Worm (Caenorhabditis elegans) whole organism, young adult: ENCODE measurements around the gene swm-1.

Experiments
- B0019.2 ChIP-seq: fragments of 200-800 bp; sonication (Bioruptor generic); conservative IDR thresholded peaks from 2 replicates; pipeline ENCODE4 v1.3.6; 2022; ENCODE audit warnings: missing genetic modification reagents, missing genetic modification characterization, missing compliant biosample characterization
- B0336.3 ChIP-seq: fragments of 200-800 bp; sonication (Bioruptor generic); IDR thresholded peaks from 2 replicates; pipeline ENCODE4 v1.3.6; 2022; ENCODE audit warnings: missing genetic modification characterization, missing compliant biosample characterization
- F37B4.10 ChIP-seq: fragments of 200-800 bp; sonication (Bioruptor generic); IDR thresholded peaks from 2 replicates; pipeline ENCODE4 v1.3.6; 2022; ENCODE audit warnings: missing genetic modification characterization, missing compliant biosample characterization
- F57C9.4 ChIP-seq: sonication (generic microtip); optimal IDR thresholded peaks from 2 replicates; lab custom pipeline; 2017; ENCODE audit warnings: mild to moderate bottlenecking, missing genetic modification characterization, missing compliant biosample characterization
- K11D2.4 ChIP-seq: fragments of 200-800 bp; sonication (Bioruptor generic); IDR thresholded peaks from 2 replicates; pipeline ENCODE4 v1.3.6; 2022; ENCODE audit warnings: missing genetic modification reagents, missing genetic modification characterization, missing compliant biosample characterization
- T07F8.4 ChIP-seq: sonication (generic microtip); optimal IDR thresholded peaks from 2 replicates; lab custom pipeline; 2016; ENCODE audit warnings: mild to moderate bottlenecking, missing genetic modification characterization, moderate library complexity, missing compliant biosample characterization
- Y53G8AR.9 ChIP-seq: fragments of 200-800 bp; sonication (Bioruptor generic); conservative IDR thresholded peaks from 2 replicates; pipeline ENCODE4 v1.3.6; 2022; ENCODE audit warnings: missing genetic modification reagents, missing genetic modification characterization, missing compliant biosample characterization
- ZK185.1 ChIP-seq: sonication (generic microtip); optimal IDR thresholded peaks from 2 replicates; lab custom pipeline; 2016; ENCODE audit warnings: mild to moderate bottlenecking, missing genetic modification characterization, missing compliant biosample characterization; ENCODE audit not compliant: poor library complexity, severe bottlenecking
- ama-1 ChIP-seq, 3 experiments: fragments of 150-350 bp in 1 of 3; sonication (generic microtip) in 2 of 3; optimal IDR thresholded peaks; 2 replicates each; lab custom pipeline; 2014 to 2018; ENCODE audit warnings: missing biosample characterization in 2 of 3, missing genetic modification characterization in 2 of 3, missing genetic modification reagents in 2 of 3
- aptf-3 ChIP-seq: fragments of 200-800 bp; sonication (Bioruptor generic); IDR thresholded peaks from 2 replicates; pipeline ENCODE4 v1.3.6; 2022; ENCODE audit warnings: missing genetic modification characterization, missing compliant biosample characterization
- attf-3 ChIP-seq: fragments of 200-800 bp; sonication (Bioruptor generic); conservative IDR thresholded peaks from 2 replicates; pipeline ENCODE4 v1.3.6; 2022; ENCODE audit warnings: missing genetic modification reagents, missing genetic modification characterization, missing compliant biosample characterization
- ceh-100 ChIP-seq: fragments of 200-800 bp; sonication (Bioruptor generic); IDR thresholded peaks from 2 replicates; pipeline ENCODE4 v1.3.6; 2022; ENCODE audit warnings: missing genetic modification reagents, missing genetic modification characterization, missing compliant biosample characterization
- ceh-27 ChIP-seq: fragments of 200-800 bp; sonication (Bioruptor generic); optimal IDR thresholded peaks from 2 replicates; lab custom pipeline; 2018; ENCODE audit warnings: mild to moderate bottlenecking, missing genetic modification characterization, moderate library complexity, missing compliant biosample characterization
- ceh-58 ChIP-seq: fragments of 200-800 bp; sonication (Bioruptor generic); IDR thresholded peaks from 2 replicates; pipeline ENCODE4 v1.3.6; 2022; ENCODE audit warnings: missing genetic modification characterization, missing compliant biosample characterization
- ceh-79 ChIP-seq: sonication (generic microtip); optimal IDR thresholded peaks from 2 replicates; lab custom pipeline; 2017; ENCODE audit warnings: mild to moderate bottlenecking, missing genetic modification characterization, missing compliant biosample characterization
- die-1 ChIP-seq: sonication (generic microtip); optimal IDR thresholded peaks from 2 replicates; lab custom pipeline; 2016; ENCODE audit warnings: missing genotype, mild to moderate bottlenecking, missing genetic modification characterization, missing compliant biosample characterization
- dox-1 ChIP-seq: fragments of 200-800 bp; sonication (Bioruptor generic); IDR thresholded peaks from 2 replicates; pipeline ENCODE4 v1.3.6; 2022; ENCODE audit warnings: missing genetic modification reagents, missing genetic modification characterization, missing compliant biosample characterization
- dpff-1 ChIP-seq: sonication (generic microtip); optimal IDR thresholded peaks from 2 replicates; lab custom pipeline; 2017; ENCODE audit warnings: mild to moderate bottlenecking, missing genetic modification characterization, missing compliant biosample characterization
- egl-18 ChIP-seq: fragments of 200-800 bp; sonication (Bioruptor generic); IDR thresholded peaks from 2 replicates; pipeline ENCODE4 v1.3.6; 2022; ENCODE audit warnings: missing genetic modification reagents, missing genetic modification characterization, missing compliant biosample characterization
- egl-44 ChIP-seq: fragments of 200-800 bp; sonication (Bioruptor generic); IDR thresholded peaks from 2 replicates; pipeline ENCODE4 v1.3.6; 2022; ENCODE audit warnings: missing genetic modification reagents, missing genetic modification characterization, missing compliant biosample characterization
- hmg-20 ChIP-seq: fragments of 200-800 bp; sonication (Bioruptor generic); IDR thresholded peaks from 2 replicates; pipeline ENCODE4 v1.3.6; 2022; ENCODE audit warnings: missing genetic modification reagents, missing genetic modification characterization, missing compliant biosample characterization
- hrde-1 ChIP-seq: sonication (generic microtip); optimal IDR thresholded peaks from 2 replicates; lab custom pipeline; 2016; ENCODE audit warnings: missing genetic modification characterization, mild to moderate bottlenecking, missing compliant biosample characterization, moderate library complexity, missing genotype, missing genetic modification reagents, borderline replicate concordance
- hsf-1 ChIP-seq: fragments of 200-800 bp; sonication (Bioruptor generic); IDR thresholded peaks from 2 replicates; pipeline ENCODE4 v1.3.6; 2022; ENCODE audit warnings: missing genetic modification reagents, missing genetic modification characterization, missing compliant biosample characterization
- let-526 ChIP-seq: fragments of 200-800 bp; sonication (Bioruptor generic); IDR thresholded peaks from 2 replicates; pipeline ENCODE4 v1.3.6; 2022; ENCODE audit warnings: missing genetic modification reagents, missing genetic modification characterization, missing compliant biosample characterization
- lin-26 ChIP-seq: fragments of 200-800 bp; sonication (Bioruptor generic); IDR thresholded peaks from 2 replicates; pipeline ENCODE4 v1.3.6; 2022; ENCODE audit warnings: missing genetic modification reagents, missing genetic modification characterization, missing compliant biosample characterization
- lin-35 ChIP-seq, 3 experiments: fragments of 150-350 bp in 2 of 3; sonication (generic microtip) in 1 of 3; optimal IDR thresholded peaks; 2 replicates each; lab custom pipeline; 2014 to 2018; ENCODE audit warnings: missing biosample characterization in 3 of 3, missing genetic modification characterization in 3 of 3, missing genetic modification reagents in 3 of 3
- lin-40 ChIP-seq: sonication (generic microtip); optimal IDR thresholded peaks from 2 replicates; lab custom pipeline; 2016; ENCODE audit warnings: missing genetic modification characterization, mild to moderate bottlenecking, missing compliant biosample characterization, missing genotype, missing genetic modification reagents
- lsy-27 ChIP-seq: sonication (generic microtip); optimal IDR thresholded peaks from 2 replicates; lab custom pipeline; 2017; ENCODE audit warnings: missing genetic modification characterization, mild to moderate bottlenecking, missing compliant biosample characterization, antibody characterized with exemption, missing genotype, borderline replicate concordance; ENCODE audit not compliant: insufficient read depth
- madf-10 ChIP-seq: sonication (generic microtip); optimal IDR thresholded peaks from 2 replicates; lab custom pipeline; 2016; ENCODE audit warnings: mild to moderate bottlenecking, missing genetic modification characterization, missing compliant biosample characterization
- madf-3 ChIP-seq: fragments of 200-800 bp; sonication (Bioruptor generic); IDR thresholded peaks from 2 replicates; pipeline ENCODE4 v1.3.6; 2022; ENCODE audit warnings: missing genetic modification reagents, missing genetic modification characterization, missing compliant biosample characterization
- madf-6 ChIP-seq: fragments of 200-800 bp; sonication (Bioruptor generic); IDR thresholded peaks from 2 replicates; pipeline ENCODE4 v1.3.6; 2022; ENCODE audit warnings: missing genetic modification reagents, missing genetic modification characterization, missing compliant biosample characterization
- mel-28 ChIP-seq: sonication (generic microtip); optimal IDR thresholded peaks from 2 replicates; lab custom pipeline; 2016; ENCODE audit warnings: borderline replicate concordance, mild to moderate bottlenecking, missing genetic modification characterization, missing compliant biosample characterization
- nfya-2 ChIP-seq: fragments of 200-800 bp; sonication (Bioruptor generic); IDR thresholded peaks from 2 replicates; pipeline ENCODE4 v1.3.6; 2022; ENCODE audit warnings: missing genetic modification reagents, missing genetic modification characterization, missing compliant biosample characterization
- nfyb-1 ChIP-seq: fragments of 200-800 bp; sonication (Bioruptor generic); IDR thresholded peaks from 2 replicates; pipeline ENCODE4 v1.3.6; 2022; ENCODE audit warnings: missing genetic modification reagents, missing genetic modification characterization, missing compliant biosample characterization
- nhr-120 ChIP-seq: fragments of 200-800 bp; sonication (Bioruptor generic); IDR thresholded peaks from 2 replicates; pipeline ENCODE4 v1.3.6; 2022; ENCODE audit warnings: missing genetic modification characterization, missing compliant biosample characterization
- nhr-90 ChIP-seq: sonication (generic microtip); optimal IDR thresholded peaks from 2 replicates; lab custom pipeline; 2016; ENCODE audit warnings: missing genotype, mild to moderate bottlenecking, missing genetic modification characterization, missing compliant biosample characterization
- pbrm-1 ChIP-seq: fragments of 200-800 bp; sonication (Bioruptor generic); IDR thresholded peaks from 2 replicates; pipeline ENCODE4 v1.3.6; 2022; ENCODE audit warnings: missing genetic modification reagents, missing genetic modification characterization, missing compliant biosample characterization
- snpc-1.3 ChIP-seq: sonication (generic microtip); optimal IDR thresholded peaks from 2 replicates; lab custom pipeline; 2017; ENCODE audit warnings: missing genetic modification characterization, mild to moderate bottlenecking, missing compliant biosample characterization, antibody characterized with exemption, moderate library complexity, missing genotype, missing genetic modification reagents; ENCODE audit not compliant: insufficient read depth
- snpc-3.4 ChIP-seq: sonication (generic microtip); optimal IDR thresholded peaks from 2 replicates; lab custom pipeline; 2017; ENCODE audit warnings: missing genetic modification characterization, mild to moderate bottlenecking, missing compliant biosample characterization, antibody characterized with exemption, moderate library complexity, missing genotype, missing genetic modification reagents
- somi-1 ChIP-seq: fragments of 200-800 bp; sonication (Bioruptor generic); optimal IDR thresholded peaks from 2 replicates; lab custom pipeline; 2018; ENCODE audit warnings: mild to moderate bottlenecking, missing genetic modification characterization, missing compliant biosample characterization
- sptf-2 ChIP-seq: fragments of 200-800 bp; sonication (Bioruptor generic); optimal IDR thresholded peaks from 2 replicates; lab custom pipeline; 2018; ENCODE audit warnings: mild to moderate bottlenecking, missing genetic modification characterization, missing compliant biosample characterization
- tbp1 ChIP-seq: fragments of 200-800 bp; sonication (Bioruptor generic); optimal IDR thresholded peaks from 2 replicates; lab custom pipeline; 2018; ENCODE audit warnings: mild to moderate bottlenecking, missing genetic modification characterization, missing compliant biosample characterization
- ztf-22 ChIP-seq: fragments of 200-800 bp; sonication (Bioruptor generic); optimal IDR thresholded peaks from 2 replicates; lab custom pipeline; 2018; ENCODE audit warnings: mild to moderate bottlenecking, missing genetic modification characterization, moderate library complexity, missing compliant biosample characterization
- ztf-25 ChIP-seq: fragments of 200-800 bp; sonication (Bioruptor generic); IDR thresholded peaks from 2 replicates; pipeline ENCODE4 v1.3.6; 2022; ENCODE audit warnings: missing genetic modification reagents, missing genetic modification characterization, missing compliant biosample characterization
- ztf-26 ChIP-seq: sonication (generic microtip); optimal IDR thresholded peaks from 2 replicates; lab custom pipeline; 2017; ENCODE audit warnings: missing genetic modification characterization, missing compliant biosample characterization
- ztf-6 ChIP-seq: fragments of 200-800 bp; sonication (Bioruptor generic); IDR thresholded peaks from 2 replicates; pipeline ENCODE4 v1.3.6; 2022; ENCODE audit warnings: missing genetic modification reagents, missing genetic modification characterization, missing compliant biosample characterization

The swm-1 gene

DNA sequence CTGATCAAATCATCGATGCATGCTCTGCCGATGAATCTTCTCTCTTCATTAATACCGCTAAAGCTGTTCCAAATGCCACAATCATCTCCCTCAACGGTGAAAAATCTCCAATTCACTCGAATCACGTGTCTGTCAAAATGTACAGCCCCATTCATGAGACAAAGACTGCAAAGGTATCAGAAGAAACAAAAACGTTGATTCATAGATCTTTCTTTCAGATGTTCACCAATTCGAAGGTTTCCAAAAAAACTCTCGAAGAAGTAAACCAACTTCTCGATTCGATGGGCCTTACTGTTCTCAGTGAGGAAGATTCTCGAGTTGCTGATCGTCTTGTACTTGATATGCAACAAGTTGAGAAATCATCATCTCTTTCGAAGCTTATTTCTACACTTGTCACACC, 42.0 kb upstream of the swm-1 start:
- TF ChIP-seq snpc-1.3 (tag; lab: Kevin White, UChicago) = no peak
- TF ChIP-seq nfya-2 (GFP tag; lab: Robert Waterston, UW) = no peak
- peak; percentile 12; the same call in 1 of the 2 replicates for TF ChIP-seq B0336.3 (GFP tag; lab: Robert Waterston, UW)
- TF ChIP-seq ama-1 (optimal IDR thresholded peaks at IDR 0.05; lab: Kevin White, UChicago) = peak; percentile 61
- TF ChIP-seq ama-1 (GFP tag; optimal IDR thresholded peaks at IDR 0.05; lab: Kevin White, UChicago) = no peak
- TF ChIP-seq Y53G8AR.9 = 0 out of 2 replicates have a peak, but pooled peaks have one; percentile 10
- TF ChIP-seq lin-35 (GFP tag; optimal IDR thresholded peaks at IDR 0.05; lab: Kevin White, UChicago) = no peak
- no peak for TF ChIP-seq ceh-100
- TF ChIP-seq ceh-27 (GFP tag; lab: Kevin White, UChicago) = no peak
- no peak for TF ChIP-seq T07F8.4 (tag; lab: Kevin White, UChicago)
- TF ChIP-seq ceh-58 (GFP tag; lab: Robert Waterston, UW) = no peak
- TF ChIP-seq nhr-90 (tag; lab: Kevin White, UChicago) = no peak
- TF ChIP-seq K11D2.4 (GFP tag; lab: Robert Waterston, UW) = no peak
- TF ChIP-seq nhr-120 = no peak
- TF ChIP-seq die-1 (tag; lab: Kevin White, UChicago) = no peak
- peak; percentile 23; the same call in 1 of the 2 replicates for TF ChIP-seq nfyb-1 (GFP tag; lab: Robert Waterston, UW)
- no peak for TF ChIP-seq lsy-27 (tag; lab: Kevin White, UChicago)
- no peak for TF ChIP-seq F37B4.10 (GFP tag; lab: Robert Waterston, UW)
- TF ChIP-seq mel-28 = no peak
- TF ChIP-seq dpff-1 (tag; lab: Kevin White, UChicago) = no peak
- no peak for TF ChIP-seq F57C9.4 (tag; lab: Kevin White, UChicago)
- TF ChIP-seq egl-44 = no peak
- no peak for TF ChIP-seq somi-1 (GFP tag; lab: Kevin White, UChicago)
- TF ChIP-seq madf-3 (GFP tag; lab: Robert Waterston, UW) = 0 out of 2 replicates have a peak, but pooled peaks have one; percentile 38
- TF ChIP-seq hsf-1 = no peak
- TF ChIP-seq hmg-20 (GFP tag; lab: Robert Waterston, UW) = no peak
- TF ChIP-seq lin-26 = no peak
- no peak for TF ChIP-seq let-526 (GFP tag; lab: Robert Waterston, UW)
- TF ChIP-seq lin-40 (tag; lab: Kevin White, UChicago) = no peak
- no peak for TF ChIP-seq hrde-1 (tag; lab: Kevin White, UChicago)

DNA sequence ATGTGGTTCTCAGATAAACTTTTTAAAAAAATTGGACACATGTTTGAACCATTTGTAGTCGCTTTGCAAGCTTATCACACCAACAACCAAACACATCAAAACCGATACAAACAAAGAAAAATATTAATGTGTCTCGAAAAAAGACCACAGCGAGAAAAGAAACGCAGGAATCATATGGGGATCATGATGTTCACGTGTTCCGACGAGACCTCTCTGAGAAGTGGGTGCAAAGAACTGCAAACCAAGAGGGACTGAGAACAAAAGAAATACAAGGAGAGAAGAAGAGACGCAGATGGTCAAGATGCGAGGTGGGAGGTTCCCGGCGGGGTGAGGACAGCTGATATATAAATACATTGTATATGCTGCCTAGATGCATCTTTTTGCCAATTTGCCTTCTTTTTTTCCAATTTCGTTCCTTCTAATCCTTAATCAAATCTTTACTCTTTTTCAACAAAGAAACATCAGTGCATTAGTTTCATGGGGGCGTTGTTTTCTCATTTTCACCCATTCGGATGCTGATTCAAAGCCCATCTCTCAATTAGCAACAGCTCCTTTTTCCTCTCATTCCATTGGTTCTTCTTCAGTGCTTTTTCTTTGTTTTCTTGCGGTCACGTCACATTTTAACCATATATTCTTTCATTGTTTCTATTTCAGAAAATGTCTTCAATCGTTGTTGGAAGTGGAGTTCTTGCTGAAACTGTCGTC, 41.1 kb upstream of the swm-1 start, which contains the start of gene F21C10.10:
Gene F21C10.10, plus strand, starts transcription at position 655 of the 705 bp plus-strand sequence.
- TF ChIP-seq snpc-3.4 (tag; lab: Kevin White, UChicago) (no peak), aptf-3 (GFP tag; lab: Robert Waterston, UW) (no peak), nfyb-1 (GFP tag; lab: Robert Waterston, UW) (peak; percentile 75), lin-26 (peak; percentile 71; the same call in 1 of the 2 replicates), ztf-22 (GFP tag; lab: Kevin White, UChicago) (peak; percentile 60), ztf-26 (tag; lab: Kevin White, UChicago) (peak; percentile 87), dox-1 (GFP tag; lab: Robert Waterston, UW) (peak; percentile 78), B0019.2 (GFP tag; lab: Robert Waterston, UW) (no peak), ztf-25 (GFP tag; lab: Robert Waterston, UW) (no peak), sptf-2 (GFP tag; lab: Kevin White, UChicago) (no peak), dpff-1 (tag; lab: Kevin White, UChicago) (no peak), madf-10 (tag; lab: Kevin White, UChicago) (peak; percentile 72), ztf-6 (GFP tag; lab: Robert Waterston, UW) (peak; percentile 38; the same call in 1 of the 2 replicates), pbrm-1 (GFP tag; lab: Robert Waterston, UW) (peak; percentile 51; the same call in 1 of the 2 replicates), egl-44 (peak; percentile 42; the same call in 1 of the 2 replicates), lin-40 (tag; lab: Kevin White, UChicago) (peak; percentile 91), die-1 (tag; lab: Kevin White, UChicago) (peak; percentile 21), ZK185.1 (tag; lab: Kevin White, UChicago) (peak; percentile 69), tbp1 (GFP tag; lab: Kevin White, UChicago) (peak; percentile 54), egl-18 (GFP tag; lab: Robert Waterston, UW) (no peak), attf-3 (GFP tag; lab: Robert Waterston, UW) (no peak), madf-6 (GFP tag; lab: Robert Waterston, UW) (no peak), ceh-79 (no peak)
